Worm (Caenorhabditis elegans): ENCODE results near the gene F53F1.4.

DNA sequence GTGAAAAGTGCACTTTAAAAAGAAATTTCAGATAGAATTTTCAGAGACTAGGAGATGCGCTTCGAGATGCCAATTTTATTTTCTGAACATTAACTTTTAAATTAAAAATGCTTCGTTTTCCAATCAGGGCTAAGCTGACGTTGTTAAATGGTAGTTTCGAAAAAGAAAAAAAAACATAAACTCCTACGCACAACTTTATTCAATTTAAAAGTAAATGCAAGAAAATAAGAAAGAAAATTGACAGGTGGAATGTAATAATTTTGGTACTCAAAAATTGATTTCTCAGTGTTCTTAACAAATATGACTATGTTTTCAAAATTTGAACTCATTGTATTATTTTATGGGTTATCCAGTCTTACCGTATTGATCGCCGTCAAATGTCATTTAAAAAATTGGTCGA is 42.5 kb downstream of the F53F1.4 start, which contains the start of gene lurp-2:
- TF ChIP-seq ama-1 (optimal IDR thresholded peaks at IDR 0.05) (no peak), ama-1 (GFP tag; optimal IDR thresholded peaks at IDR 0.05) (no peak), pha-4 (tag; optimal IDR thresholded peaks at IDR 0.05) (no peak), dpff-1 (tag; optimal IDR thresholded peaks at IDR 0.05) (no peak), lin-35 (GFP tag; optimal IDR thresholded peaks at IDR 0.05) (no peak), Y53G8AR.9 (GFP tag; conservative IDR thresholded peaks at IDR 0.05) (no peak), nhr-179 (tag; optimal IDR thresholded peaks at IDR 0.05) (no peak), snpc-4 (GFP tag; optimal IDR thresholded peaks at IDR 0.05) (no peak), snpc-4 (tag; optimal IDR thresholded peaks at IDR 0.05) (no peak), athp-1 (tag; optimal IDR thresholded peaks at IDR 0.05) (no peak), cebp-1 (GFP tag; IDR thresholded peaks at IDR 0.05) (no peak), cebp-1 (tag; optimal IDR thresholded peaks at IDR 0.05) (no peak), aptf-3 (GFP tag; IDR thresholded peaks at IDR 0.05) (no peak), Y56A3A.18 (GFP tag; IDR thresholded peaks at IDR 0.05) (no peak)

Data from whole organism, young adult.